Worm (Caenorhabditis elegans) whole organism, L4 larva: ENCODE data around the gene sulp-4.

ENCODE experiments used
- T26A8.4 ChIP-seq: fragments of 200-800 bp; sonication (Bioruptor generic); IDR thresholded peaks from 2 replicates; pipeline ENCODE4 v1.3.6; 2022; ENCODE audit warnings: missing genetic modification characterization, missing compliant biosample characterization
- aha-1 ChIP-seq: fragments of 150-350 bp; peaks from one replicate; lab custom pipeline; 2014; ENCODE audit warnings: missing biosample characterization, missing genetic modification characterization
- ama-1 ChIP-seq: fragments of 150-350 bp; optimal IDR thresholded peaks from 2 replicates; lab custom pipeline; 2014; ENCODE audit warnings: inconsistent platforms, mixed read lengths
- ceh-28 ChIP-seq: fragments of 150-350 bp; optimal IDR thresholded peaks from 2 replicates; lab custom pipeline; 2014; ENCODE audit warnings: missing biosample characterization, missing genetic modification reagents, missing genetic modification characterization
- ceh-82 ChIP-seq: sonication (generic microtip); optimal IDR thresholded peaks from 2 replicates; lab custom pipeline; 2017; ENCODE audit warnings: missing biosample characterization, missing genetic modification characterization
- fkh-10 ChIP-seq: fragments of 150-350 bp; optimal IDR thresholded peaks from 2 replicates; lab custom pipeline; 2014; ENCODE audit warnings: missing biosample characterization, missing genetic modification reagents, missing genetic modification characterization
- lin-13 ChIP-seq: fragments of 150-350 bp; optimal IDR thresholded peaks from 2 replicates; lab custom pipeline; 2014; ENCODE audit warnings: missing biosample characterization, missing genetic modification reagents, missing genetic modification characterization
- spr-3 ChIP-seq: fragments of 200-800 bp; sonication (Bioruptor generic); optimal IDR thresholded peaks from 2 replicates; lab custom pipeline; 2018; ENCODE audit warnings: mild to moderate bottlenecking, missing genetic modification characterization, missing compliant biosample characterization
- tra-1 ChIP-seq: fragments of 200-800 bp; sonication (Bioruptor generic); IDR thresholded peaks from 2 replicates; pipeline ENCODE4 v1.3.6; 2022; ENCODE audit warnings: missing genetic modification reagents, missing genetic modification characterization, missing compliant biosample characterization
- unc-62 ChIP-seq, 3 experiments: fragments of 150-350 bp in 1 of 3; sonication (generic microtip); optimal IDR thresholded peaks in 2 of 3; peaks in 1 of 3; 1 replicate in 1 of 3; 2 replicates in 2 of 3; lab custom pipeline; 2014 to 2017; ENCODE audit warnings: missing biosample characterization in 3 of 3, missing genetic modification characterization in 3 of 3, missing genetic modification reagents in 3 of 3, missing genotype in 1 of 3
- zag-1 ChIP-seq: fragments of 150-350 bp; optimal IDR thresholded peaks from 2 replicates; lab custom pipeline; 2014; ENCODE audit warnings: missing biosample characterization, missing genetic modification characterization
- ztf-11 ChIP-seq: fragments of 150-350 bp; optimal IDR thresholded peaks from 2 replicates; lab custom pipeline; 2014; ENCODE audit warnings: missing biosample characterization, missing genetic modification characterization

DNA sequence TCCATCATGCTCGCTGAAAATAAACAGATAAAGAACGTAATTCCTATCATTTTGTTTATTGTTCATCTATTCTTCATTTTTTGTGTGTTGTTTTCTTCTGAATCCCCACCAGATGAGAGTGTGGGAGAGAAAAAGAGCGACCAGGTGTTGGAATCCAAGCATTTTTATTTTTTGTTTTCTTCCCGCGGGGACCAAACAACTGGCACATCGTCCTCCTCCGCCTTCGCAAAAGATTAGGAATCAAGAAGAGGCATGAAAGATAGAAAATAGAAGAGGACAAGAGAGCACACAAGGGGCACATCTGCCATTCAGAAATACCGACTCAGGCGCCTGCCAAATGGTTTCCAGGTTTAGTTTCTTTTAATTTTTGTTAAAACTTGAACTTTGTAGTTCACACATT, 39.1 kb upstream of the sulp-4 start, which contains the start of gene R13H4.2:
- TF ChIP-seq ama-1 (lab: Kevin White, UChicago) (no peak), unc-62 (GFP tag; optimal IDR thresholded peaks at IDR 0.05 in 1 of 2; lab: Kevin White, UChicago) (no peak), unc-62 (tag; optimal IDR thresholded peaks at IDR 0.05; lab: Kevin White, UChicago) (no peak), fkh-10 (no peak), zag-1 (tag; lab: Kevin White, UChicago) (no peak), ztf-11 (tag; lab: Kevin White, UChicago) (no peak), ceh-82 (tag; lab: Kevin White, UChicago) (no peak), tra-1 (no peak), lin-13 (GFP tag; lab: Kevin White, UChicago) (no peak), T26A8.4 (GFP tag; lab: Robert Waterston, UW) (no peak), ceh-28 (tag; lab: Kevin White, UChicago) (no peak), spr-3 (no peak), aha-1 (tag; lab: Kevin White, UChicago) (no peak)
